Worm (Caenorhabditis elegans) whole organism, L1 larva: ENCODE data around the gene Y53F4B.43.
"Not testable (repeated sequence)": the region's sequence is repeated elsewhere in the genome, so short reads cannot be mapped to it uniquely, and the experiment has no call there.

ENCODE experiments used
- C16A3.4 ChIP-seq: fragments of 150-350 bp; optimal IDR thresholded peaks from 2 replicates; lab custom pipeline; 2014; ENCODE audit warnings: missing biosample characterization, missing genetic modification characterization
- F16B12.6 ChIP-seq: fragments of 150-350 bp; optimal IDR thresholded peaks from 2 replicates; lab custom pipeline; 2014; ENCODE audit warnings: missing biosample characterization, missing genetic modification characterization
- alr-1 ChIP-seq: fragments of 200-800 bp; sonication (Bioruptor generic); optimal IDR thresholded peaks from 2 replicates; lab custom pipeline; 2018; ENCODE audit warnings: borderline replicate concordance, mild to moderate bottlenecking, missing genetic modification characterization, missing compliant biosample characterization
- blmp-1 ChIP-seq: fragments of 150-350 bp; optimal IDR thresholded peaks from 2 replicates; lab custom pipeline; 2014; ENCODE audit warnings: missing biosample characterization, missing genetic modification characterization
- ceh-63 ChIP-seq: fragments of 200-800 bp; sonication (Bioruptor generic); optimal IDR thresholded peaks from 2 replicates; lab custom pipeline; 2018; ENCODE audit warnings: mild to moderate bottlenecking, missing genetic modification characterization, missing compliant biosample characterization
- ceh-8 ChIP-seq: fragments of 200-800 bp; sonication (Bioruptor generic); optimal IDR thresholded peaks from 2 replicates; lab custom pipeline; 2018; ENCODE audit warnings: mild to moderate bottlenecking, missing genetic modification characterization, moderate library complexity, missing compliant biosample characterization
- ceh-88 ChIP-seq: fragments of 200-800 bp; sonication (Bioruptor generic); IDR thresholded peaks from 2 replicates; pipeline ENCODE4 v1.3.6; 2022; ENCODE audit warnings: missing genetic modification characterization, missing compliant biosample characterization
- ceh-90 ChIP-seq: sonication (generic microtip); optimal IDR thresholded peaks from 2 replicates; lab custom pipeline; 2016; ENCODE audit warnings: missing genetic modification characterization, missing compliant biosample characterization
- ces-1 ChIP-seq: fragments of 150-350 bp; optimal IDR thresholded peaks from 2 replicates; lab custom pipeline; 2014; ENCODE audit warnings: missing biosample characterization, missing genetic modification reagents, missing genetic modification characterization
- dpl-1 ChIP-seq, 3 experiments: fragments of 150-350 bp in 2 of 3; sonication (generic microtip) in 1 of 3; optimal IDR thresholded peaks; 2 replicates each; lab custom pipeline; 2014 to 2017; ENCODE audit warnings: missing biosample characterization in 3 of 3, missing genetic modification characterization in 3 of 3, missing genetic modification reagents in 3 of 3
- efl-1 ChIP-seq, 4 experiments: fragments of 150-350 bp; optimal IDR thresholded peaks in 3 of 4; peaks in 1 of 4; 1 replicate in 1 of 4; 2 replicates in 3 of 4; lab custom pipeline; 2014; ENCODE audit warnings: missing biosample characterization in 2 of 4, missing genetic modification characterization in 2 of 4, missing genetic modification reagents in 2 of 4
- egl-13 ChIP-seq: sonication (generic microtip); optimal IDR thresholded peaks from 2 replicates; lab custom pipeline; 2016; ENCODE audit warnings: missing genotype, missing genetic modification reagents, missing genetic modification characterization, missing compliant biosample characterization
- fkh-8 ChIP-seq: sonication (generic microtip); optimal IDR thresholded peaks from 2 replicates; lab custom pipeline; 2016; ENCODE audit warnings: mild to moderate bottlenecking, missing genetic modification characterization, missing compliant biosample characterization
- fos-1 ChIP-seq: fragments of 150-350 bp; optimal IDR thresholded peaks from 2 replicates; lab custom pipeline; 2014; ENCODE audit warnings: missing biosample characterization, missing genetic modification characterization
- grh-1 ChIP-seq: fragments of 200-800 bp; sonication (Bioruptor generic); IDR thresholded peaks from 2 replicates; pipeline ENCODE4 v1.3.6; 2022; ENCODE audit warnings: missing genetic modification reagents, missing genetic modification characterization, missing compliant biosample characterization
- hlh-17 ChIP-seq: fragments of 200-800 bp; sonication (Bioruptor generic); optimal IDR thresholded peaks from 2 replicates; lab custom pipeline; 2018; ENCODE audit warnings: missing genetic modification characterization, mild to moderate bottlenecking, missing compliant biosample characterization, moderate library complexity, borderline replicate concordance
- irx-1 ChIP-seq: sonication (generic microtip); optimal IDR thresholded peaks from 2 replicates; lab custom pipeline; 2016; ENCODE audit warnings: missing genetic modification characterization, missing compliant biosample characterization
- lin-13 ChIP-seq: fragments of 150-350 bp; optimal IDR thresholded peaks from 2 replicates; lab custom pipeline; 2014; ENCODE audit warnings: missing biosample characterization, missing genetic modification reagents, missing genetic modification characterization
- lin-14 ChIP-seq: fragments of 200-800 bp; sonication (Bioruptor generic); optimal IDR thresholded peaks from 2 replicates; lab custom pipeline; 2018; ENCODE audit warnings: mild to moderate bottlenecking, missing genetic modification characterization, moderate library complexity, missing compliant biosample characterization
- lin-35 ChIP-seq, 2 experiments: fragments of 150-350 bp; optimal IDR thresholded peaks; 2 replicates each; lab custom pipeline; 2014; ENCODE audit warnings: missing biosample characterization in 2 of 2, missing genetic modification characterization in 2 of 2, missing genetic modification reagents in 2 of 2
- lin-39 ChIP-seq: fragments of 150-350 bp; optimal IDR thresholded peaks from 2 replicates; lab custom pipeline; 2014; ENCODE audit warnings: missing biosample characterization, missing genetic modification reagents, missing genetic modification characterization
- lsy-2 ChIP-seq, 2 experiments: fragments of 150-350 bp; optimal IDR thresholded peaks; 2 replicates each; lab custom pipeline; 2014; ENCODE audit warnings: missing biosample characterization in 2 of 2, missing genetic modification characterization in 2 of 2
- mdl-1 ChIP-seq, 2 experiments: fragments of 150-350 bp; optimal IDR thresholded peaks; 2 replicates each; lab custom pipeline; 2014 to 2017; ENCODE audit warnings: missing biosample characterization in 2 of 2, missing genetic modification characterization in 2 of 2, inconsistent platforms in 1 of 2
- mef-2 ChIP-seq: fragments of 150-350 bp; optimal IDR thresholded peaks from 2 replicates; lab custom pipeline; 2014; ENCODE audit warnings: missing biosample characterization, missing genetic modification characterization
- nhr-11 ChIP-seq: fragments of 150-350 bp; optimal IDR thresholded peaks from 2 replicates; lab custom pipeline; 2014; ENCODE audit warnings: missing biosample characterization, missing genetic modification characterization
- nhr-12 ChIP-seq: sonication (generic microtip); optimal IDR thresholded peaks from 2 replicates; lab custom pipeline; 2017; ENCODE audit warnings: missing biosample characterization, missing genetic modification characterization
- nhr-19 ChIP-seq: fragments of 200-800 bp; sonication (Bioruptor generic); conservative IDR thresholded peaks from 2 replicates; pipeline ENCODE4 v1.3.6; 2022; ENCODE audit warnings: missing genetic modification characterization, missing compliant biosample characterization
- nhr-47 ChIP-seq: sonication (generic microtip); optimal IDR thresholded peaks from 2 replicates; lab custom pipeline; 2016; ENCODE audit warnings: mild to moderate bottlenecking, missing genetic modification characterization, moderate library complexity, missing compliant biosample characterization
- nhr-77 ChIP-seq: fragments of 150-350 bp; optimal IDR thresholded peaks from 2 replicates; lab custom pipeline; 2014; ENCODE audit warnings: missing biosample characterization, missing genetic modification characterization
- nhr-84 ChIP-seq: sonication (generic microtip); optimal IDR thresholded peaks from 2 replicates; lab custom pipeline; 2017; ENCODE audit warnings: missing biosample characterization, missing genetic modification characterization
- nhr-85 ChIP-seq: sonication (generic microtip); peaks from one replicate; lab custom pipeline; 2016; ENCODE audit warnings: missing genetic modification characterization, inconsistent platforms, missing compliant biosample characterization
- nhr-90 ChIP-seq: sonication (generic microtip); optimal IDR thresholded peaks from 2 replicates; lab custom pipeline; 2016; ENCODE audit warnings: mild to moderate bottlenecking, missing genetic modification characterization, missing compliant biosample characterization; ENCODE audit not compliant: poor library complexity
- rnt-1 ChIP-seq: sonication (generic microtip); optimal IDR thresholded peaks from 2 replicates; lab custom pipeline; 2016; ENCODE audit warnings: mild to moderate bottlenecking, missing genetic modification characterization, moderate library complexity, missing compliant biosample characterization
- snpc-4 ChIP-seq: fragments of 150-350 bp; optimal IDR thresholded peaks from 2 replicates; lab custom pipeline; 2014; ENCODE audit warnings: missing biosample characterization, missing genetic modification characterization
- sup-37 ChIP-seq: fragments of 200-800 bp; sonication (Bioruptor generic); optimal IDR thresholded peaks from 2 replicates; lab custom pipeline; 2018; ENCODE audit warnings: mild to moderate bottlenecking, missing genetic modification characterization, missing compliant biosample characterization
- tbx-2 ChIP-seq: sonication (generic microtip); optimal IDR thresholded peaks from 2 replicates; lab custom pipeline; 2016; ENCODE audit warnings: missing genetic modification characterization, missing compliant biosample characterization
- unc-62 ChIP-seq: fragments of 150-350 bp; optimal IDR thresholded peaks from 2 replicates; lab custom pipeline; 2014; ENCODE audit warnings: missing biosample characterization, missing genetic modification reagents, missing genetic modification characterization
- unc-98 ChIP-seq: fragments of 200-800 bp; sonication (Bioruptor generic); IDR thresholded peaks from 2 replicates; pipeline ENCODE4 v1.3.6; 2022; ENCODE audit warnings: missing genetic modification characterization, missing compliant biosample characterization
- xbp-1 ChIP-seq: sonication (generic microtip); optimal IDR thresholded peaks from 2 replicates; lab custom pipeline; 2016; ENCODE audit warnings: missing genetic modification characterization, missing compliant biosample characterization
- zag-1 ChIP-seq: fragments of 150-350 bp; optimal IDR thresholded peaks from 2 replicates; lab custom pipeline; 2014; ENCODE audit warnings: missing biosample characterization, missing genetic modification characterization
- zip-4 ChIP-seq: fragments of 200-800 bp; sonication (Bioruptor generic); optimal IDR thresholded peaks from 2 replicates; lab custom pipeline; 2018; ENCODE audit warnings: mild to moderate bottlenecking, missing genetic modification characterization, moderate library complexity, missing compliant biosample characterization
- ztf-11 ChIP-seq, 2 experiments: sonication (generic microtip); optimal IDR thresholded peaks; 2 replicates each; lab custom pipeline; 2016 to 2017; ENCODE audit warnings: missing genetic modification characterization in 2 of 2, missing biosample characterization in 1 of 2, missing compliant biosample characterization in 1 of 2
- ztf-4 ChIP-seq: fragments of 150-350 bp; optimal IDR thresholded peaks from 2 replicates; lab custom pipeline; 2014; ENCODE audit warnings: missing biosample characterization, missing genetic modification characterization

Gene Y53F4B.43

ce11 chrII:14983909-14984308 lies 4.4 kb upstream of the Y53F4B.43 start, which contains the start of gene Y53F4B.5:
TSS of gene Y53F4B.5 (minus strand) at chrII:14984009.
- TF ChIP-seq nhr-77 (no peak), egl-13 (tag; lab: Kevin White, UChicago) (no peak), nhr-11 (tag; lab: Kevin White, UChicago) (no peak), ces-1 (GFP tag; lab: Kevin White, UChicago) (no peak), nhr-12 (tag; lab: Kevin White, UChicago) (no peak), fkh-8 (tag; lab: Kevin White, UChicago) (no peak), lin-35 (GFP tag; optimal IDR thresholded peaks at IDR 0.05; lab: Kevin White, UChicago) (no peak), unc-98 (no peak), xbp-1 (tag; lab: Kevin White, UChicago) (no peak), ceh-90 (tag; lab: Kevin White, UChicago) (no peak)

- not testable (repeated sequence) for TF ChIP-seq ceh-8; ztf-4 (tag; lab: Kevin White, UChicago); grh-1 (GFP tag; lab: Robert Waterston, UW)
Measured at ce11 chrII:14992598-14992997, 4.3 kb downstream of the Y53F4B.43 start, which contains the start of gene Y53F4B.7. TSS of gene Y53F4B.7 (plus strand) at chrII:14992898.

ce11 chrII:15003410-15003809 lies 15.1 kb downstream of the Y53F4B.43 start, which contains the start of gene Y53F4B.10:
TSS of gene Y53F4B.10 (minus strand) at chrII:15003510.
- TF ChIP-seq nhr-84 (tag; lab: Kevin White, UChicago) (no peak), lsy-2 (tag; optimal IDR thresholded peaks at IDR 0.05; lab: Kevin White, UChicago) (no peak), ceh-63 (GFP tag; lab: Kevin White, UChicago) (no peak), irx-1 (tag; lab: Kevin White, UChicago) (no peak), hlh-17 (GFP tag; lab: Kevin White, UChicago) (no peak), zag-1 (no peak), zip-4 (GFP tag; lab: Kevin White, UChicago) (no peak), sup-37 (GFP tag; lab: Kevin White, UChicago) (no peak), lin-14 (no peak), blmp-1 (no peak), F16B12.6 (tag; lab: Kevin White, UChicago) (no peak), C16A3.4 (no peak), lin-13 (GFP tag; lab: Kevin White, UChicago) (no peak), snpc-4 (no peak), unc-62 (no peak), mdl-1 (tag; optimal IDR thresholded peaks at IDR 0.05; lab: Kevin White, UChicago) (no peak), tbx-2 (tag; lab: Kevin White, UChicago) (no peak), fos-1 (tag; lab: Kevin White, UChicago) (no peak)

DNA sequence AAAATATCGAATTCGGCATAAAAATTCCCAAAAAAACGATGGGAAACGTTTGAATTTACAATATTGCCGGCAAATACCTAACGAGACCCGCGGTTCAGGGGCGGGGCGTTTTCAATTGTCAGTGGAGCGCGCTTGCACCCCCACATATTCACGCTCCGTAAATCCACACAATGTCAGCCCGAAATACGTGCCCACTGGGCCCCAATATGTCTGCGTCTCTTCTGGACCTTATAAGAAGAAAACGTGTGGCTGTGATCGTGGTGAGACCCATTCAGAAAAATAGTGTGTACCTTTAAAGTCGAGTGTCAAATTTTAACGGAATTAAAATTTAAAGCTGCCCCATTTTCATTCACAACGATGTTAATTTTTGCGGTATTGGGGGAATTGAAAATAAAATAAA lies 16.3 kb downstream of the Y53F4B.43 start:
- TF ChIP-seq lin-14 (no peak), nhr-90 (tag; lab: Kevin White, UChicago) (no peak), ceh-8 (no peak), mdl-1 (tag; optimal IDR thresholded peaks at IDR 0.05; lab: Kevin White, UChicago) (no peak), alr-1 (tag; lab: Kevin White, UChicago) (no peak), lin-39 (no peak), dpl-1 (GFP tag; optimal IDR thresholded peaks at IDR 0.05; lab: Kevin White, UChicago) (peak in 1 of 3 experiments; percentile 38), xbp-1 (tag; lab: Kevin White, UChicago) (no peak), lsy-2 (tag; optimal IDR thresholded peaks at IDR 0.05; lab: Kevin White, UChicago) (no peak), nhr-47 (no peak), zag-1 (no peak), ceh-88 (GFP tag; lab: Robert Waterston, UW) (no peak), lin-13 (GFP tag; lab: Kevin White, UChicago) (no peak), nhr-11 (tag; lab: Kevin White, UChicago) (no peak), rnt-1 (tag; lab: Kevin White, UChicago) (no peak), mef-2 (tag; lab: Kevin White, UChicago) (no peak), fos-1 (tag; lab: Kevin White, UChicago) (no peak), F16B12.6 (tag; lab: Kevin White, UChicago) (no peak), nhr-19 (GFP tag; lab: Robert Waterston, UW) (no peak), efl-1 (optimal IDR thresholded peaks at IDR 0.05; lab: Kevin White, UChicago) (peak; percentile 18 to 45), efl-1 (GFP tag; optimal IDR thresholded peaks at IDR 0.05 in 1 of 2; lab: Kevin White, UChicago) (peak; percentile 27 to 76), nhr-84 (tag; lab: Kevin White, UChicago) (no peak), ztf-11 (tag; optimal IDR thresholded peaks at IDR 0.05; lab: Kevin White, UChicago) (no peak), nhr-85 (tag; lab: Kevin White, UChicago) (peak; percentile 44)
